Fruit fly (Drosophila melanogaster) whole organism, embryonic: Measurements from ENCODE around the gene SMC1.

Experiments used
- CG10267 ChIP-seq: fragments of 200-800 bp; sonication (Bioruptor generic); optimal IDR thresholded peaks from 2 replicates; lab custom pipeline; 2018; ENCODE audit warnings: missing biosample characterization, mild to moderate bottlenecking, missing genetic modification characterization, moderate library complexity
- CG10431 ChIP-seq: fragments of 200-800 bp; sonication (Bioruptor generic); optimal IDR thresholded peaks from 3 replicates; lab custom pipeline; 2018; ENCODE audit warnings: missing biosample characterization, mild to moderate bottlenecking, missing genetic modification characterization
- CG11696 ChIP-seq: fragments of 200-800 bp; sonication (Bioruptor generic); IDR thresholded peaks from 2 replicates; pipeline ENCODE4 v1.3.6; 2022; ENCODE audit warnings: missing biosample characterization, missing genetic modification characterization
- CG11723 ChIP-seq: fragments of 200-800 bp; sonication (Bioruptor generic); optimal IDR thresholded peaks from 2 replicates; lab custom pipeline; 2017; ENCODE audit warnings: missing biosample characterization, mild to moderate bottlenecking, missing genetic modification characterization
- CG1233 ChIP-seq: fragments of 200-800 bp; sonication (Bioruptor generic); optimal IDR thresholded peaks from 4 replicates; lab custom pipeline; 2018; ENCODE audit warnings: missing biosample characterization, mild to moderate bottlenecking, missing genetic modification characterization
- CG13424 ChIP-seq: fragments of 200-800 bp; sonication (Bioruptor generic); optimal IDR thresholded peaks from 2 replicates; lab custom pipeline; 2019; ENCODE audit warnings: missing biosample characterization, mild to moderate bottlenecking, missing genetic modification characterization, moderate library complexity
- CG13775 ChIP-seq: fragments of 200-800 bp; sonication (Bioruptor generic); optimal IDR thresholded peaks from 3 replicates; lab custom pipeline; 2017; ENCODE audit warnings: missing biosample characterization, mild to moderate bottlenecking, missing genetic modification characterization
- CG14965 ChIP-seq: fragments of 200-800 bp; sonication (Bioruptor generic); optimal IDR thresholded peaks from 2 replicates; lab custom pipeline; 2016; ENCODE audit warnings: missing biosample characterization, missing genetic modification characterization, borderline replicate concordance
- CG1529 ChIP-seq: fragments of 200-800 bp; sonication (Bioruptor generic); optimal IDR thresholded peaks from 3 replicates; lab custom pipeline; 2018; ENCODE audit warnings: missing biosample characterization, missing genetic modification characterization
- CG18011 ChIP-seq: fragments of 200-800 bp; sonication (Bioruptor generic); optimal IDR thresholded peaks from 2 replicates; lab custom pipeline; 2017; ENCODE audit warnings: missing biosample characterization, missing genetic modification characterization, mild to moderate bottlenecking, moderate library complexity, missing genotype
- CG18619 ChIP-seq: fragments of 200-800 bp; sonication (Bioruptor generic); optimal IDR thresholded peaks from 3 replicates; lab custom pipeline; 2017; ENCODE audit warnings: missing biosample characterization, mild to moderate bottlenecking, missing genetic modification characterization
- CG30403 ChIP-seq: fragments of 200-800 bp; sonication (Bioruptor generic); optimal IDR thresholded peaks from 3 replicates; lab custom pipeline; 2016; ENCODE audit warnings: missing biosample characterization, missing genetic modification characterization
- CG3163 ChIP-seq: fragments of 200-800 bp; sonication (Bioruptor generic); optimal IDR thresholded peaks from 3 replicates; lab custom pipeline; 2016; ENCODE audit warnings: missing biosample characterization, missing genetic modification characterization
- CG8359 ChIP-seq: fragments of 200-800 bp; sonication (Bioruptor generic); optimal IDR thresholded peaks from 2 replicates; lab custom pipeline; 2017; ENCODE audit warnings: missing biosample characterization, mild to moderate bottlenecking, missing genetic modification characterization, borderline replicate concordance
- CG9797 ChIP-seq: fragments of 200-800 bp; sonication (Bioruptor generic); optimal IDR thresholded peaks from 3 replicates; lab custom pipeline; 2018; ENCODE audit warnings: missing biosample characterization, mild to moderate bottlenecking, missing genetic modification characterization
- D19B ChIP-seq: fragments of 200-800 bp; sonication (Bioruptor generic); optimal IDR thresholded peaks from 2 replicates; lab custom pipeline; 2017; ENCODE audit warnings: missing biosample characterization, mild to moderate bottlenecking, missing genetic modification characterization
- Dll ChIP-seq: fragments of 200-800 bp; sonication (Bioruptor generic); IDR thresholded peaks from 4 replicates; pipeline ENCODE4 v1.3.6; 2022; ENCODE audit warnings: missing biosample characterization, missing genetic modification characterization; ENCODE audit not compliant: partially characterized antibody
- Dref ChIP-seq: fragments of 200-800 bp; sonication (Bioruptor generic); IDR thresholded peaks from 2 replicates; pipeline ENCODE4 v1.3.6; 2022; ENCODE audit warnings: missing biosample characterization, missing genetic modification characterization
- Drgx ChIP-seq: fragments of 200-800 bp; sonication (Bioruptor generic); IDR thresholded peaks from 2 replicates; pipeline ENCODE4 v1.3.6; 2022; ENCODE audit warnings: missing biosample characterization, missing genetic modification characterization
- E2f2 ChIP-seq: fragments of 200-800 bp; sonication (Bioruptor generic); IDR thresholded peaks from 2 replicates; pipeline ENCODE4 v1.3.6; 2022; ENCODE audit warnings: missing biosample characterization, missing genetic modification characterization
- Elba2 ChIP-seq: fragments of 200-800 bp; sonication (Bioruptor generic); optimal IDR thresholded peaks from 3 replicates; lab custom pipeline; 2016; ENCODE audit warnings: missing biosample characterization, missing genetic modification characterization
- Ets97D ChIP-seq: fragments of 200-800 bp; sonication (Bioruptor generic); optimal IDR thresholded peaks from 3 replicates; lab custom pipeline; 2016; ENCODE audit warnings: missing biosample characterization, missing genetic modification characterization
- Kr ChIP-seq: fragments of 200-800 bp; sonication (Bioruptor generic); optimal IDR thresholded peaks from 2 replicates; lab custom pipeline; 2017; ENCODE audit warnings: missing biosample characterization, mild to moderate bottlenecking, missing genetic modification characterization
- Lpt ChIP-seq: fragments of >200 bp; optimal IDR thresholded peaks from 2 replicates; lab custom pipeline; 2018; ENCODE audit warnings: missing biosample characterization, missing genetic modification characterization
- NC2α ChIP-seq: fragments of 200-800 bp; sonication (Bioruptor generic); optimal IDR thresholded peaks from 2 replicates; lab custom pipeline; 2016; ENCODE audit warnings: missing biosample characterization, missing genetic modification characterization
- NC2β ChIP-seq: fragments of 200-800 bp; sonication (Bioruptor generic); optimal IDR thresholded peaks from 2 replicates; lab custom pipeline; 2016; ENCODE audit warnings: missing biosample characterization, missing genetic modification characterization
- NFAT ChIP-seq: fragments of 200-800 bp; sonication (Bioruptor generic); IDR thresholded peaks from 2 replicates; pipeline ENCODE4 v1.3.6; 2022; ENCODE audit warnings: missing biosample characterization, missing genetic modification characterization
- PHDP ChIP-seq: fragments of 200-800 bp; sonication (Bioruptor generic); optimal IDR thresholded peaks from 3 replicates; lab custom pipeline; 2018; ENCODE audit warnings: missing biosample characterization, mild to moderate bottlenecking, missing genetic modification characterization, moderate library complexity
- Side ChIP-seq: fragments of 200-800 bp; sonication (Bioruptor generic); optimal IDR thresholded peaks from 2 replicates; lab custom pipeline; 2016; ENCODE audit warnings: missing biosample characterization, missing genetic modification characterization
- Sry-δ ChIP-seq: fragments of 200-800 bp; sonication (Bioruptor generic); optimal IDR thresholded peaks from 2 replicates; lab custom pipeline; 2016; ENCODE audit warnings: missing biosample characterization, missing genetic modification characterization
- Xbp1 ChIP-seq: fragments of 200-800 bp; sonication (Bioruptor generic); optimal IDR thresholded peaks from 3 replicates; lab custom pipeline; 2016; ENCODE audit warnings: missing biosample characterization, mild to moderate bottlenecking, missing genetic modification characterization
- ac ChIP-seq: fragments of 200-800 bp; sonication (Bioruptor generic); optimal IDR thresholded peaks from 3 replicates; lab custom pipeline; 2017; ENCODE audit warnings: missing biosample characterization, mild to moderate bottlenecking, missing genetic modification characterization
- br ChIP-seq: fragments of >200 bp; optimal IDR thresholded peaks from 2 replicates; lab custom pipeline; 2017
- cad ChIP-seq: fragments of >200 bp; optimal IDR thresholded peaks from 2 replicates; lab custom pipeline; 2017; ENCODE audit warnings: missing biosample characterization, missing genetic modification characterization
- disco-r ChIP-seq: fragments of 200-800 bp; sonication (Bioruptor generic); optimal IDR thresholded peaks from 2 replicates; lab custom pipeline; 2016; ENCODE audit warnings: missing biosample characterization, missing genetic modification characterization
- dysf ChIP-seq: fragments of 200-800 bp; sonication (Bioruptor generic); IDR thresholded peaks from 3 replicates; pipeline ENCODE4 v1.3.6; 2022; ENCODE audit warnings: missing biosample characterization, missing genetic modification characterization
- ewg ChIP-seq: fragments of 200-800 bp; sonication (Bioruptor generic); optimal IDR thresholded peaks from 3 replicates; lab custom pipeline; 2017; ENCODE audit warnings: mild to moderate bottlenecking, missing biosample characterization, missing genetic modification reagents, missing genetic modification characterization
- exex ChIP-seq: fragments of 200-800 bp; sonication (Bioruptor generic); optimal IDR thresholded peaks from 4 replicates; lab custom pipeline; 2018; ENCODE audit warnings: missing biosample characterization, mild to moderate bottlenecking, missing genetic modification characterization, moderate library complexity
- gro ChIP-seq: fragments of 200-800 bp; sonication (Bioruptor generic); optimal IDR thresholded peaks from 2 replicates; lab custom pipeline; 2016; ENCODE audit warnings: missing biosample characterization, missing genetic modification characterization
- hth ChIP-seq: fragments of >200 bp; optimal IDR thresholded peaks from 2 replicates; lab custom pipeline; 2017; ENCODE audit warnings: inconsistent platforms
- inv ChIP-seq: fragments of 200-800 bp; sonication (Bioruptor generic); IDR thresholded peaks from 2 replicates; pipeline ENCODE4 v1.3.6; 2022; ENCODE audit warnings: missing biosample characterization, missing genetic modification characterization; ENCODE audit not compliant: partially characterized antibody
- jing ChIP-seq: fragments of 200-800 bp; sonication (Bioruptor generic); optimal IDR thresholded peaks from 2 replicates; lab custom pipeline; 2018; ENCODE audit warnings: missing biosample characterization, mild to moderate bottlenecking, missing genetic modification characterization
- knrl ChIP-seq: fragments of 200-800 bp; sonication (Bioruptor generic); IDR thresholded peaks from 3 replicates; pipeline ENCODE4 v1.3.6; 2022; ENCODE audit warnings: missing biosample characterization, missing genetic modification characterization; ENCODE audit not compliant: partially characterized antibody
- lola ChIP-seq, 3 experiments: fragments of >200 bp in 2 of 3; fragments of 200-800 bp in 1 of 3; sonication (Bioruptor generic) in 1 of 3; optimal IDR thresholded peaks; 2 replicates each; lab custom pipeline; 2017 to 2019; ENCODE audit warnings: missing biosample characterization in 3 of 3, missing genetic modification characterization in 3 of 3, mild to moderate bottlenecking in 1 of 3, moderate library complexity in 1 of 3
- nerfin-1 ChIP-seq: fragments of 200-800 bp; sonication (Bioruptor generic); optimal IDR thresholded peaks from 3 replicates; lab custom pipeline; 2019; ENCODE audit warnings: missing biosample characterization, mild to moderate bottlenecking, missing genetic modification characterization, moderate library complexity
- onecut ChIP-seq: fragments of 200-800 bp; sonication (Bioruptor generic); IDR thresholded peaks from 2 replicates; pipeline ENCODE4 v1.3.6; 2022; ENCODE audit warnings: missing biosample characterization, missing genetic modification characterization
- row ChIP-seq: fragments of 200-800 bp; sonication (Bioruptor generic); IDR thresholded peaks from 3 replicates; pipeline ENCODE4 v1.3.6; 2022; ENCODE audit warnings: missing biosample characterization, missing genetic modification characterization
- sna ChIP-seq: fragments of 200-800 bp; sonication (Bioruptor generic); IDR thresholded peaks from 2 replicates; pipeline ENCODE4 v1.3.6; 2022; ENCODE audit warnings: missing biosample characterization, missing genetic modification characterization; ENCODE audit not compliant: partially characterized antibody
- sug ChIP-seq: fragments of 200-800 bp; optimal IDR thresholded peaks from 2 replicates; lab custom pipeline; 2019; ENCODE audit warnings: missing biosample characterization, mild to moderate bottlenecking, missing genetic modification characterization, moderate library complexity
- vfl ChIP-seq: fragments of 200-800 bp; sonication (Bioruptor generic); optimal IDR thresholded peaks from 2 replicates; lab custom pipeline; 2016; ENCODE audit warnings: missing biosample characterization, missing genetic modification characterization
- yki ChIP-seq: fragments of >200 bp; optimal IDR thresholded peaks from 3 replicates; lab custom pipeline; 2018

Gene SMC1

dm6 chr3R:24108902-24109389 is 50.9 kb downstream of the SMC1 start, which contains the start of the genes eIF4EHP and CG18428 (continued):
- TF ChIP-seq CG18011 (GFP tag; lab: Kevin White, UChicago) (peak; percentile 89), cad (no peak), CG18619 (peak; percentile 99), NC2α (GFP tag; lab: Kevin White, UChicago) (peak; percentile 48), vfl (GFP tag; lab: Kevin White, UChicago) (peak; percentile 91), Ets97D (peak; percentile 84), sug (tag; lab: Kevin White, UChicago) (peak; percentile 99), CG11696 (peak; percentile 94), knrl (GFP tag; lab: Robert Waterston, UW) (no peak), CG1529 (GFP tag; lab: Kevin White, UChicago) (peak; percentile 98), onecut (GFP tag; lab: Robert Waterston, UW) (peak; percentile 97), NFAT (GFP tag; lab: Robert Waterston, UW) (peak; percentile 98), br (lab: Kevin White, UChicago) (no peak), CG10267 (peak; percentile 100), CG9797 (GFP tag; lab: Kevin White, UChicago) (peak; percentile 54), lola (GFP tag; optimal IDR thresholded peaks at IDR 0.05; lab: Kevin White, UChicago) (peak in 1 of 3 experiments; percentile 100), Xbp1 (peak; percentile 99), NC2β (GFP tag; lab: Kevin White, UChicago) (peak; percentile 79), CG13424 (tag; lab: Kevin White, UChicago) (peak; percentile 100), dysf (GFP tag; lab: Robert Waterston, UW) (no peak), jing (GFP tag; lab: Kevin White, UChicago) (peak; percentile 96), Lpt (GFP tag; lab: Kevin White, UChicago) (no peak), yki (no peak), Drgx (GFP tag; lab: Robert Waterston, UW) (no peak), inv (GFP tag; lab: Robert Waterston, UW) (no peak), row (GFP tag; lab: Robert Waterston, UW) (no peak), CG14965 (GFP tag; lab: Kevin White, UChicago) (peak; percentile 11), gro (GFP tag; lab: Kevin White, UChicago) (peak; percentile 78), D19B (GFP tag; lab: Kevin White, UChicago) (peak; percentile 99), exex (tag; lab: Kevin White, UChicago) (peak; percentile 98), CG13775 (GFP tag; lab: Kevin White, UChicago) (peak; percentile 99), Dref (GFP tag; lab: Robert Waterston, UW) (0 out of 2 replicates have a peak, but pooled peaks have one; percentile 33), ac (GFP tag; lab: Kevin White, UChicago) (peak; percentile 96), CG8359 (GFP tag; lab: Kevin White, UChicago) (peak; percentile 94), PHDP (tag; lab: Kevin White, UChicago) (peak; percentile 100), nerfin-1 (peak; percentile 99), hth (no peak), ewg (GFP tag; lab: Kevin White, UChicago) (peak; percentile 96), CG11723 (GFP tag; lab: Kevin White, UChicago) (peak; percentile 99), sna (GFP tag; lab: Robert Waterston, UW) (no peak), CG3163 (GFP tag; lab: Kevin White, UChicago) (peak; percentile 62), Sry-δ (GFP tag; lab: Kevin White, UChicago) (peak; percentile 47), Dll (GFP tag; lab: Robert Waterston, UW) (no peak), CG1233 (peak; percentile 99), CG30403 (peak; percentile 99), Side (peak; percentile 68), CG10431 (GFP tag; lab: Kevin White, UChicago) (peak; percentile 98), disco-r (peak; percentile 54), Elba2 (GFP tag; lab: Kevin White, UChicago) (peak; percentile 73), Kr (GFP tag; lab: Kevin White, UChicago) (peak; percentile 70), E2f2 (GFP tag; lab: Robert Waterston, UW) (no peak)
